Fruit fly (Drosophila melanogaster) whole organism, wandering third instar larva: Measurements from ENCODE around the gene CG34008.

Experiments used
- Abd-B ChIP-seq: fragments of >200 bp; optimal IDR thresholded peaks from 2 replicates; lab custom pipeline; 2017; ENCODE audit warnings: missing biosample characterization, missing genetic modification characterization
- CG32264 ChIP-seq: fragments of 200-800 bp; sonication (Bioruptor generic); optimal IDR thresholded peaks from 2 replicates; lab custom pipeline; 2016; ENCODE audit warnings: missing biosample characterization, missing genetic modification characterization
- GATAd ChIP-seq: sonication (Bioruptor generic); optimal IDR thresholded peaks from 2 replicates; lab custom pipeline; 2016; ENCODE audit warnings: missing biosample characterization, missing genetic modification characterization
- dmrt93B ChIP-seq: fragments of 200-800 bp; sonication (Bioruptor generic); optimal IDR thresholded peaks from 2 replicates; lab custom pipeline; 2018; ENCODE audit warnings: missing biosample characterization, mild to moderate bottlenecking, missing genetic modification characterization
- psq ChIP-seq: fragments of 200-800 bp; sonication (Bioruptor generic); optimal IDR thresholded peaks from 3 replicates; lab custom pipeline; 2017; ENCODE audit warnings: missing biosample characterization, mild to moderate bottlenecking, missing genetic modification characterization, moderate library complexity
- sv ChIP-seq: fragments of 200-800 bp; sonication (Bioruptor generic); optimal IDR thresholded peaks from 3 replicates; lab custom pipeline; 2016; ENCODE audit warnings: missing biosample characterization, missing genetic modification characterization
- usp ChIP-seq: fragments of >200 bp; optimal IDR thresholded peaks from 2 replicates; lab custom pipeline; 2017; ENCODE audit warnings: missing biosample characterization, missing genetic modification characterization

dm6 chr3R:20581376-20581775, at the start of gene CG34008:
- TF ChIP-seq sv (GFP tag; lab: Kevin White, UChicago), result no peak
- no peak for TF ChIP-seq Abd-B
- no peak for TF ChIP-seq GATAd (GFP tag; lab: Kevin White, UChicago)
- no peak for TF ChIP-seq CG32264
- no peak for TF ChIP-seq usp
- TF ChIP-seq psq (GFP tag; lab: Kevin White, UChicago), result no peak
- no peak for TF ChIP-seq dmrt93B (GFP tag; lab: Kevin White, UChicago)
